Worm (Caenorhabditis elegans) whole organism, mixed stage, embryonic: ENCODE results near the gene F13B6.3.

Experiments used
- blmp-1 ChIP-seq: fragments of 150-350 bp; optimal IDR thresholded peaks from 2 replicates; lab custom pipeline; 2014; ENCODE audit warnings: missing biosample characterization, missing genetic modification characterization
- ces-1 ChIP-seq: fragments of 150-350 bp; optimal IDR thresholded peaks from 2 replicates; lab custom pipeline; 2014; ENCODE audit warnings: missing biosample characterization, missing genetic modification reagents, missing genetic modification characterization
- elt-1 ChIP-seq: sonication (generic microtip); optimal IDR thresholded peaks from 2 replicates; lab custom pipeline; 2017; ENCODE audit warnings: missing genetic modification characterization, mild to moderate bottlenecking, missing compliant biosample characterization, antibody characterized with exemption, moderate library complexity, borderline replicate concordance; ENCODE audit not compliant: insufficient read depth
- lin-13 ChIP-seq: fragments of 150-350 bp; optimal IDR thresholded peaks from 2 replicates; lab custom pipeline; 2014; ENCODE audit warnings: missing biosample characterization, missing genetic modification characterization
- mep-1 ChIP-seq: fragments of 150-350 bp; optimal IDR thresholded peaks from 2 replicates; lab custom pipeline; 2017; ENCODE audit warnings: missing biosample characterization, missing genetic modification reagents, missing genetic modification characterization, inconsistent platforms
- mls-2 ChIP-seq: sonication (generic microtip); optimal IDR thresholded peaks from 2 replicates; lab custom pipeline; 2016; ENCODE audit warnings: mild to moderate bottlenecking, missing genetic modification characterization, moderate library complexity, missing compliant biosample characterization
- nhr-76 ChIP-seq: sonication (generic microtip); optimal IDR thresholded peaks from 2 replicates; lab custom pipeline; 2017; ENCODE audit warnings: missing biosample characterization, missing genetic modification characterization
- tbx-8 ChIP-seq: fragments of 200-800 bp; sonication (Bioruptor generic); optimal IDR thresholded peaks from 2 replicates; lab custom pipeline; 2018; ENCODE audit warnings: mild to moderate bottlenecking, missing genetic modification characterization, moderate library complexity, missing compliant biosample characterization
- unc-62 ChIP-seq: fragments of 150-350 bp; optimal IDR thresholded peaks from 2 replicates; lab custom pipeline; 2014; ENCODE audit warnings: missing biosample characterization, missing genetic modification reagents, missing genetic modification characterization

DNA sequence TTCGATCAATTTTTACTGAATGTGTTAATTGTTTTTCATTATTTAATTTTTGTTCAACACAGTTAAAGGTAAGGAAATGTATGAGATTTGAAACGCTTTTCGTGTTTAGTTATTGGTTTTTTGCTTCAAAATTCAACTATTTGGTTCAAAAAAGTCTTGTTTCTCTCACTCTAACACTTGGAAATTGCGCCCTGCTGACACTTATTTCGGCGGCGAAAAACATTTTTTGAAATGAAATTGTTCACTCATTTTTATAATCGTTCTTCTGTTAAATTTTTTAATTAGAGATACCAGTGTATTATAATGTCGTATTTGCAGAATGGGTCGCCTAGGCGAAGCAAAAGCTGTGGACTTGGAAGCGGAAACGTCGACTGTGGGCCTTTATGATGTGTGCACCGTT is 12.4 kb upstream of the F13B6.3 start, which contains the start of gene rod-1:
- no peak for TF ChIP-seq nhr-76 (tag; lab: Kevin White, UChicago)
- TF ChIP-seq unc-62 = no peak
- no peak for TF ChIP-seq tbx-8 (GFP tag; lab: Kevin White, UChicago)
- TF ChIP-seq mls-2 (tag; lab: Kevin White, UChicago) = no peak
- no peak for TF ChIP-seq elt-1
- TF ChIP-seq ces-1 = no peak
- TF ChIP-seq mep-1 (tag; lab: Kevin White, UChicago) = no peak
- TF ChIP-seq blmp-1 (tag; lab: Kevin White, UChicago) = no peak
- no peak for TF ChIP-seq lin-13 (tag; lab: Kevin White, UChicago)
